Worm (Caenorhabditis elegans): ENCODE measurements around the gene T26A5.6.

- no peak for TF ChIP-seq lin-35 (GFP tag; optimal IDR thresholded peaks at IDR 0.05)
- TF ChIP-seq K12H6.12 (tag; optimal IDR thresholded peaks at IDR 0.05): no peak
- no peak for TF ChIP-seq rec-8 (tag; optimal IDR thresholded peaks at IDR 0.05)
- TF ChIP-seq rcor-1 (GFP tag; IDR thresholded peaks at IDR 0.05): no peak
- TF ChIP-seq B0336.3 (GFP tag; IDR thresholded peaks at IDR 0.05): no peak
Measured at ce11 chrIII:6399424-6399823, 51.1 kb downstream of the T26A5.6 start.
